Worm (Caenorhabditis elegans) whole organism, L2 larva: ENCODE data around the gene grd-1.

ENCODE experiments used
- R02D3.7 ChIP-seq: fragments of 150-350 bp; optimal IDR thresholded peaks from 2 replicates; lab custom pipeline; 2014; ENCODE audit warnings: missing biosample characterization, missing genetic modification characterization
- Y55F3AM.14 ChIP-seq: fragments of 200-800 bp; sonication (Bioruptor generic); optimal IDR thresholded peaks from 2 replicates; lab custom pipeline; 2018; ENCODE audit warnings: mild to moderate bottlenecking, missing genetic modification characterization, missing compliant biosample characterization
- ZK546.5 ChIP-seq: sonication (generic microtip); optimal IDR thresholded peaks from 2 replicates; lab custom pipeline; 2017; ENCODE audit warnings: missing biosample characterization, missing genetic modification characterization
- alr-1 ChIP-seq: fragments of 150-350 bp; optimal IDR thresholded peaks from 2 replicates; lab custom pipeline; 2014; ENCODE audit warnings: missing biosample characterization, missing genetic modification characterization
- ama-1 ChIP-seq: fragments of 150-350 bp; optimal IDR thresholded peaks from 2 replicates; lab custom pipeline; 2018; ENCODE audit warnings: inconsistent platforms
- blmp-1 ChIP-seq: sonication (generic microtip); optimal IDR thresholded peaks from 2 replicates; lab custom pipeline; 2017; ENCODE audit warnings: missing genetic modification characterization, mild to moderate bottlenecking, missing compliant biosample characterization, antibody characterized with exemption, moderate library complexity; ENCODE audit not compliant: insufficient read depth
- ceh-16 ChIP-seq: fragments of 150-350 bp; optimal IDR thresholded peaks from 2 replicates; lab custom pipeline; 2014; ENCODE audit warnings: missing biosample characterization, missing genetic modification characterization
- ceh-82 ChIP-seq: fragments of 150-350 bp; optimal IDR thresholded peaks from 2 replicates; lab custom pipeline; 2014; ENCODE audit warnings: missing biosample characterization, missing genetic modification characterization
- crh-2 ChIP-seq: sonication (generic microtip); optimal IDR thresholded peaks from 2 replicates; lab custom pipeline; 2017; ENCODE audit warnings: missing biosample characterization, missing genetic modification characterization
- egl-27 ChIP-seq: sonication (generic microtip); optimal IDR thresholded peaks from 3 replicates; lab custom pipeline; 2017; ENCODE audit warnings: missing biosample characterization, missing genetic modification reagents, missing genetic modification characterization
- elt-1 ChIP-seq: fragments of 150-350 bp; optimal IDR thresholded peaks from 2 replicates; lab custom pipeline; 2014; ENCODE audit warnings: missing biosample characterization, missing genetic modification characterization
- elt-3 ChIP-seq: sonication (generic microtip); optimal IDR thresholded peaks from 2 replicates; lab custom pipeline; 2017; ENCODE audit warnings: missing biosample characterization, missing genetic modification characterization
- fos-1 ChIP-seq: fragments of 150-350 bp; optimal IDR thresholded peaks from 2 replicates; lab custom pipeline; 2014; ENCODE audit warnings: missing biosample characterization, missing genetic modification characterization
- gmeb-1 ChIP-seq: fragments of 150-350 bp; optimal IDR thresholded peaks from 2 replicates; lab custom pipeline; 2014; ENCODE audit warnings: missing biosample characterization, missing genetic modification characterization
- lin-11 ChIP-seq: fragments of 150-350 bp; sonication (generic microtip); optimal IDR thresholded peaks from 2 replicates; lab custom pipeline; 2014; ENCODE audit warnings: missing biosample characterization, missing genetic modification characterization, inconsistent platforms, mixed read lengths
- lin-39 ChIP-seq: fragments of 150-350 bp; optimal IDR thresholded peaks from 2 replicates; lab custom pipeline; 2014; ENCODE audit warnings: missing biosample characterization, missing genetic modification reagents, missing genetic modification characterization
- lsy-2 ChIP-seq, 2 experiments: fragments of 150-350 bp in 1 of 2; sonication (generic microtip) in 1 of 2; optimal IDR thresholded peaks; 2 replicates each; lab custom pipeline; 2014 to 2017; ENCODE audit warnings: missing biosample characterization in 2 of 2, missing genetic modification characterization in 2 of 2
- mab-5 ChIP-seq: fragments of 150-350 bp; optimal IDR thresholded peaks from 2 replicates; lab custom pipeline; 2014; ENCODE audit warnings: missing biosample characterization, missing genetic modification characterization
- mbf-1 ChIP-seq: sonication (generic microtip); optimal IDR thresholded peaks from 2 replicates; lab custom pipeline; 2017; ENCODE audit warnings: missing biosample characterization, missing genetic modification characterization
- mdl-1 ChIP-seq, 2 experiments: fragments of 150-350 bp in 1 of 2; sonication (generic microtip) in 1 of 2; optimal IDR thresholded peaks; 2 replicates each; lab custom pipeline; 2017; ENCODE audit warnings: missing biosample characterization in 2 of 2, missing genetic modification characterization in 2 of 2
- nhr-12 ChIP-seq: fragments of 150-350 bp; optimal IDR thresholded peaks from 2 replicates; lab custom pipeline; 2014; ENCODE audit warnings: missing biosample characterization, missing genetic modification characterization
- nhr-129 ChIP-seq: fragments of 150-350 bp; optimal IDR thresholded peaks from 2 replicates; lab custom pipeline; 2014; ENCODE audit warnings: missing biosample characterization, missing genetic modification characterization
- nhr-21 ChIP-seq: fragments of 150-350 bp; optimal IDR thresholded peaks from 2 replicates; lab custom pipeline; 2014; ENCODE audit warnings: missing biosample characterization, missing genetic modification characterization
- nhr-23 ChIP-seq: fragments of 150-350 bp; optimal IDR thresholded peaks from 2 replicates; lab custom pipeline; 2014; ENCODE audit warnings: missing biosample characterization, missing genetic modification reagents, missing genetic modification characterization
- nhr-237 ChIP-seq: fragments of 150-350 bp; optimal IDR thresholded peaks from 2 replicates; lab custom pipeline; 2014; ENCODE audit warnings: missing biosample characterization, missing genetic modification characterization
- nhr-25 ChIP-seq: fragments of 150-350 bp; sonication (generic microtip); optimal IDR thresholded peaks from 3 replicates; lab custom pipeline; 2014; ENCODE audit warnings: missing biosample characterization, missing genetic modification characterization
- nhr-6 ChIP-seq: fragments of 150-350 bp; optimal IDR thresholded peaks from 2 replicates; lab custom pipeline; 2014; ENCODE audit warnings: missing biosample characterization, missing genetic modification characterization
- nhr-77 ChIP-seq: fragments of 150-350 bp; optimal IDR thresholded peaks from 2 replicates; lab custom pipeline; 2014; ENCODE audit warnings: missing biosample characterization, missing genetic modification characterization
- sem-4 ChIP-seq: fragments of 150-350 bp; optimal IDR thresholded peaks from 2 replicates; lab custom pipeline; 2014; ENCODE audit warnings: missing biosample characterization, missing genetic modification reagents, missing genetic modification characterization
- sma-3 ChIP-seq: sonication (generic microtip); optimal IDR thresholded peaks from 2 replicates; lab custom pipeline; 2016; ENCODE audit warnings: missing genetic modification reagents, missing genetic modification characterization, missing compliant biosample characterization
- sma-9 ChIP-seq, 2 experiments: fragments of 150-350 bp in 1 of 2; sonication (generic microtip) in 1 of 2; optimal IDR thresholded peaks; 2 replicates each; lab custom pipeline; 2014 to 2016; ENCODE audit warnings: missing genetic modification characterization in 2 of 2, mild to moderate bottlenecking in 1 of 2, missing biosample characterization in 1 of 2, missing compliant biosample characterization in 1 of 2, missing genetic modification reagents in 1 of 2, moderate library complexity in 1 of 2
- unc-39 ChIP-seq: fragments of 150-350 bp; optimal IDR thresholded peaks from 2 replicates; lab custom pipeline; 2014; ENCODE audit warnings: missing biosample characterization, missing genetic modification characterization
- unc-55 ChIP-seq: fragments of 150-350 bp; sonication (generic microtip); optimal IDR thresholded peaks from 3 replicates; lab custom pipeline; 2014; ENCODE audit warnings: missing biosample characterization, missing genetic modification reagents, missing genetic modification characterization
- ztf-1 ChIP-seq: fragments of 200-800 bp; sonication (Bioruptor generic); conservative IDR thresholded peaks from 2 replicates; pipeline ENCODE4 v1.3.6; 2022; ENCODE audit warnings: missing genetic modification characterization, missing compliant biosample characterization

Gene grd-1

DNA sequence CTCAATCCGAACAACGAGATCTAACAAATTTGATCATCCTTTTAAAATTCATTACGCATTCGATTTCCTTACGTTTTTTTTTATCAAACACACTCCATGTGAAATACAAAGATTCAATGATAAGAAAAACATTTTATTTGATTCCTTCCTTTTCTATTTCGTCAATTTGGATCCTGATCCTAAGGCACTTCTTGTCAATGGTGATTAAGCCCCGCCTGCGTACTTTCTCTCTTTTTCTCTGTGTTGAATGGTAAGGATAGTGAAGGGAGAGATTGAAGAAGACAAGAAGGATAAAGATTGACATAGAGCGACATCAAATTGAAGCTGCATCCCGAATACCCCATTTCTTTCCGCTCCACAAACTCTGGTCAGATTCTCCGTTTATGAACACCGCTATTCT lies at the start of gene grd-1:
Gene grd-1, plus strand, starts transcription at position 241 of the 400 bp plus-strand sequence.
- TF ChIP-seq nhr-77 (tag; lab: Kevin White, UChicago) (no peak), ama-1 (lab: Kevin White, UChicago) (no peak), unc-55 (GFP tag; lab: Kevin White, UChicago) (no peak), sem-4 (tag; lab: Kevin White, UChicago) (no peak), nhr-21 (tag; lab: Kevin White, UChicago) (no peak), egl-27 (tag; lab: Kevin White, UChicago) (no peak), elt-1 (tag; lab: Kevin White, UChicago) (no peak), elt-3 (tag; lab: Kevin White, UChicago) (no peak), nhr-12 (tag; lab: Kevin White, UChicago) (no peak), ceh-82 (no peak), nhr-23 (tag; lab: Kevin White, UChicago) (no peak), mdl-1 (tag; optimal IDR thresholded peaks at IDR 0.05; lab: Kevin White, UChicago) (no peak), Y55F3AM.14 (GFP tag; lab: Kevin White, UChicago) (no peak), crh-2 (tag; lab: Kevin White, UChicago) (no peak), sma-9 (GFP tag; optimal IDR thresholded peaks at IDR 0.05; lab: Kevin White, UChicago) (no peak), sma-9 (tag; optimal IDR thresholded peaks at IDR 0.05; lab: Kevin White, UChicago) (no peak), unc-39 (tag; lab: Kevin White, UChicago) (no peak), gmeb-1 (tag; lab: Kevin White, UChicago) (no peak), nhr-25 (no peak), nhr-129 (no peak)

DNA sequence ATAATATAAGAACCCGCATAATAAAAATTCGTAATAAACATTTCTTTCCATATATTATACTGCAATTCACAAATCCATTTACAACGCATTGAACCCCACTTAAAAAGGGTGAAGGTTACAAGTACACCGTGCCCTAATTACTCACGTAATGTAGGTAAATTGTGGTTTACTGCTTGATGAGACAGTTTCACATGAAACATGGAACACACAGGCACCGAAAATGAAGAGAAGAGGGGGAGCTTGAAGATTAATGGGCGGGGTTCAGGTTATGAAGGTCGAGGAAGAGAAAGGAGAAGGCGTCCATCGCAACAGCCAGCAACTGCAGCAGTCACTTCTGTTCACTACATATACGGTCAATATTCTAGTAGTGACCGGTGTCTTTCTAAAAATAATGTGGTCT lies 49.5 kb upstream of the grd-1 start, which contains the start of gene lpr-6:
Gene lpr-6, plus strand, starts transcription at position 251 of the 400 bp plus-strand sequence.
- TF ChIP-seq fos-1 (tag; lab: Kevin White, UChicago) (peak; percentile 28), nhr-21 (tag; lab: Kevin White, UChicago) (peak; percentile 77), elt-1 (tag; lab: Kevin White, UChicago) (no peak), nhr-77 (tag; lab: Kevin White, UChicago) (peak; percentile 4), sma-3 (peak; percentile 6), ceh-16 (peak; percentile 51)

DNA sequence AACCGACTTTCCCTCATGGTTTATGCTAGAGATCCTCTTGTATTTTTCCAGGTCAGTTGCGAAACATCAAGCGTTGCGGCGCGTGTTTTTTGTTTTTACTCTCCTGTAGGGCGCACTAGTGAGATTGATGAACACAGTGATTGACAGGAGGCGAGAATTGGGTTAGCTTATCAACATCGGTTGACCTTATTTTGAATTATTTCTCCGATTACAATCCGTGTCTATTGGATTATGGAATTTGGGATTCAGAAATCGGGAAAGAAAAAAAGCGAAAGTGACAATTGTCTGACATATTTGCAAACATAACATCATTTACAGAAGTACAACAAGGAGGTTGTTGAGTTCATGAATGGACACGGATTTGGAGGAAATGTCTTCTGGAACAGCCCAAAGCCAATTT lies 48.3 kb upstream of the grd-1 start:
- TF ChIP-seq nhr-21 (tag; lab: Kevin White, UChicago) (peak; percentile 43), unc-55 (GFP tag; lab: Kevin White, UChicago) (no peak), blmp-1 (peak; percentile 56), ZK546.5 (tag; lab: Kevin White, UChicago) (no peak), sma-3 (no peak)

DNA sequence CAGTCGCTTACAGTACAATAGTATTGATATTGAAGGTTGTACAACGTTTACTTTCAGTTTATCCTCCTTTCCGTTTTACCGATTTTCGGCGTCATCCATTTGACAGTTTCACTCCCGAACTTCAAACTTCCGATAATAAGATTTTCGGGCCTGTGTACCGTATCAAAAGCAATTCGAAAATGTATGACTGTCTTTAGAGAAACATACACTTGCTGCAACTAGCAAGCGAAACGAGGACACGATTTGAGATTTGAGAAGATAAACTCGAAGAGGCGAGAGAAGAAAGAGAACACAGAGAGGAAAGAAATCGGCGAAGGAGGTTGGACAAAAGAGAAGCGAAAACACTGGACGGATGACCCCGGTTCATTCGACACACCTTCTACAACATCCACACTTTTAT lies 47.3 kb upstream of the grd-1 start, which contains the start of gene lpr-5:
Gene lpr-5, plus strand, starts transcription at position 220 of the 400 bp plus-strand sequence.
- TF ChIP-seq alr-1 (no peak), ceh-16 (peak; percentile 36), gmeb-1 (tag; lab: Kevin White, UChicago) (no peak), fos-1 (tag; lab: Kevin White, UChicago) (peak; percentile 9), R02D3.7 (tag; lab: Kevin White, UChicago) (no peak), nhr-237 (no peak), sma-3 (no peak), nhr-21 (tag; lab: Kevin White, UChicago) (peak; percentile 55), lin-11 (tag; lab: Kevin White, UChicago) (no peak), mbf-1 (tag; lab: Kevin White, UChicago) (no peak), nhr-6 (tag; lab: Kevin White, UChicago) (no peak), lin-39 (no peak), ztf-1 (GFP tag; lab: Robert Waterston, UW) (no peak), mab-5 (tag; lab: Kevin White, UChicago) (no peak)

DNA sequence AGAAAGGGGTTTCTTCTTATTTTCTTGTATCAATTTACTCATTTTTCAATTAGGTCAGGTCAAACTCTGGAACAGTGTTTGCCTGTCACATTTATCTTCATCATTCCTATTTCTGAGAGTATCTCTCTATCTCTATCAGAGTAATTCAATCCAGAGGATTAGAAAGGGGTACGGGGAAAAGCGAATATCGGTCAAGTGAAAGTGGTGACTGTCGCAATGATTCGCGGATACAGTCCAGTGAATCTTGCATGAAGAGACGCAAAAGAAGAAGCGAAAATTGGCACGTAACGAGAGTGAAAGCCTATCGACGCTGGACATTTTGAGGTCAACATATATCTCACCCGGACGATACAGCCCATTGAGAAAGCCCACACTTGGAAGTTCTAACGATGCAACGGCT lies 44.4 kb upstream of the grd-1 start, which contains the start of gene lpr-4:
Gene lpr-4, plus strand, starts transcription at position 328 of the 400 bp plus-strand sequence.
- TF ChIP-seq egl-27 (tag; lab: Kevin White, UChicago) = peak; percentile 47
- TF ChIP-seq blmp-1 = peak; percentile 94
- TF ChIP-seq mbf-1 (tag; lab: Kevin White, UChicago) = no peak
- no peak for TF ChIP-seq crh-2 (tag; lab: Kevin White, UChicago)
- no peak for TF ChIP-seq ZK546.5 (tag; lab: Kevin White, UChicago)
- peak; percentile 16 for TF ChIP-seq nhr-25
- TF ChIP-seq mab-5 (tag; lab: Kevin White, UChicago) = no peak
- peak; percentile 76 for TF ChIP-seq nhr-21 (tag; lab: Kevin White, UChicago)
- peak in 1 of 2 experiments; percentile 20 for TF ChIP-seq lsy-2 (tag; optimal IDR thresholded peaks at IDR 0.05; lab: Kevin White, UChicago)
- peak; percentile 56 for TF ChIP-seq fos-1 (tag; lab: Kevin White, UChicago)
- no peak for TF ChIP-seq R02D3.7 (tag; lab: Kevin White, UChicago)
- peak; percentile 23 for TF ChIP-seq sma-9 (GFP tag; optimal IDR thresholded peaks at IDR 0.05; lab: Kevin White, UChicago)
- TF ChIP-seq sma-9 (tag; optimal IDR thresholded peaks at IDR 0.05; lab: Kevin White, UChicago) = no peak
- no peak for TF ChIP-seq alr-1
- peak; percentile 13 for TF ChIP-seq sem-4 (tag; lab: Kevin White, UChicago)
- no peak for TF ChIP-seq lin-11 (tag; lab: Kevin White, UChicago)
- TF ChIP-seq, all 48 proteins: peak for 8
